Fruit fly (Drosophila melanogaster): ENCODE results near the gene Vta1.

dm6 chr3L:1670008-1670407 is 17.3 kb upstream of the Vta1 start, which contains the start of gene RabX5:
- TF ChIP-seq ttk (optimal IDR thresholded peaks at IDR 0.05) (no peak), insv (optimal IDR thresholded peaks at IDR 0.05) (no peak)

All from Kc167 (cell line).